Worm (Caenorhabditis elegans): ENCODE data around the gene C35D10.6.

Gene C35D10.6

ce11 chrIII:4905405-4905804, 46.3 kb downstream of the C35D10.6 start, which contains the start of gene F26F4.8:
F26F4.8 (minus strand) TSS chrIII:4905473.
- TF ChIP-seq mep-1 (tag; optimal IDR thresholded peaks at IDR 0.05) (no peak), hif-1 (tag; optimal IDR thresholded peaks at IDR 0.05) (peak in 1 of 2 experiments; percentile 52), saeg-2 (GFP tag; IDR thresholded peaks at IDR 0.05) (no peak), ceh-28 (tag; optimal IDR thresholded peaks at IDR 0.05) (no peak), skn-1 (tag; optimal IDR thresholded peaks at IDR 0.05) (no peak), daf-16 (GFP tag; optimal IDR thresholded peaks at IDR 0.05) (no peak), daf-16 (tag; optimal IDR thresholded peaks at IDR 0.05) (no peak), unc-130 (GFP tag; optimal IDR thresholded peaks at IDR 0.05) (peak; percentile 77), dpl-1 (GFP tag; optimal IDR thresholded peaks at IDR 0.05) (peak; percentile 49), gei-8 (GFP tag; optimal IDR thresholded peaks at IDR 0.05) (no peak), madf-5 (GFP tag; IDR thresholded peaks at IDR 0.05) (no peak), rbr-2 (tag; optimal IDR thresholded peaks at IDR 0.05) (peak; percentile 3), daf-19 (GFP tag; conservative IDR thresholded peaks at IDR 0.05) (no peak), mes-2 (tag; optimal IDR thresholded peaks at IDR 0.05; ENCODE audit: poor library complexity, severe bottlenecking) (peak; percentile 69), nhr-77 (tag; optimal IDR thresholded peaks at IDR 0.05) (no peak), ztf-11 (tag; optimal IDR thresholded peaks at IDR 0.05) (no peak), lsy-2 (tag; optimal IDR thresholded peaks at IDR 0.05) (no peak), lin-38 (GFP tag; IDR thresholded peaks at IDR 0.05) (no peak), ztf-7 (tag; optimal IDR thresholded peaks at IDR 0.05) (no peak), ceh-32 (tag; optimal IDR thresholded peaks at IDR 0.05; ENCODE audit: poor library complexity) (no peak), madf-9 (GFP tag; conservative IDR thresholded peaks at IDR 0.05) (no peak)

DNA sequence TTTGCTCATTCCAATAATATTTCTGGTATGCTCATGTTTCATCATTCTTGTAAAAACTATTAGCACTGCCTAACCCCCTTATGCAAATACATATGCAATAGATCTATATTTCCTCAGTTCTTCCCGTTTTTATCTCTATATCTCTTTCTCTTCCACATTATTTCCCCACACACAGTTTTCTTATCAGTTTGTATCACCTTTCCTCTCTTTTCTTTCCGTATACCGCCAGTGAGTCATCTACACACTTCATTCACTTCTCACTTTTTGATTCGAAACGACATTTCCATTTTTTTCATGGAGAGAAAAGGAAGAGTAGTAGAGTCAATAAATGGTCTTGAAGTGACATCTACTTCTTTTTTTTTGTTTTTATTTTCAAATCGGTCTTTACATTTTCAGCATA, 47.2 kb downstream of the C35D10.6 start:
- TF ChIP-seq spr-3 (GFP tag; optimal IDR thresholded peaks at IDR 0.05) (no peak), zfp-2 (tag; optimal IDR thresholded peaks at IDR 0.05) (no peak), duxl-1 (tag; optimal IDR thresholded peaks at IDR 0.05; ENCODE audit: poor library complexity) (no peak), nhr-41 (GFP tag; IDR thresholded peaks at IDR 0.05) (0 out of 2 replicates have a peak, but pooled peaks have one; percentile 14), Y75B8A.6 (GFP tag; IDR thresholded peaks at IDR 0.05) (no peak), ztf-11 (tag; optimal IDR thresholded peaks at IDR 0.05) (no peak), ZK546.5 (tag; optimal IDR thresholded peaks at IDR 0.05) (no peak), unc-39 (tag; optimal IDR thresholded peaks at IDR 0.05) (no peak), spr-1 (tag; optimal IDR thresholded peaks at IDR 0.05) (no peak), daf-12 (tag; optimal IDR thresholded peaks at IDR 0.05) (no peak), lin-1 (GFP tag; IDR thresholded peaks at IDR 0.05) (no peak), nhr-76 (tag; optimal IDR thresholded peaks at IDR 0.05) (no peak), saeg-2 (GFP tag; IDR thresholded peaks at IDR 0.05) (no peak), ceh-44 (GFP tag; IDR thresholded peaks at IDR 0.05) (no peak), Y48G9A.11 (GFP tag; IDR thresholded peaks at IDR 0.05) (no peak), mxl-3 (GFP tag; optimal IDR thresholded peaks at IDR 0.05) (peak; percentile 25), rbr-2 (tag; optimal IDR thresholded peaks at IDR 0.05) (no peak), nhr-11 (tag; optimal IDR thresholded peaks at IDR 0.05) (no peak), R02D3.7 (tag; optimal IDR thresholded peaks at IDR 0.05) (no peak), tag-97 (GFP tag; IDR thresholded peaks at IDR 0.05) (no peak), fkh-10 (GFP tag; optimal IDR thresholded peaks at IDR 0.05) (no peak), mxl-2 (GFP tag; conservative IDR thresholded peaks at IDR 0.05) (no peak), dmd-9 (GFP tag; IDR thresholded peaks at IDR 0.05) (no peak), mes-2 (tag; optimal IDR thresholded peaks at IDR 0.05; ENCODE audit: poor library complexity, severe bottlenecking) (peak; percentile 22), mdt-29 (GFP tag; IDR thresholded peaks at IDR 0.05) (no peak), snpc-4 (tag; optimal IDR thresholded peaks at IDR 0.05) (no peak), pqm-1 (tag; optimal IDR thresholded peaks at IDR 0.05) (peak; percentile 68), hmg-1.1 (GFP tag; IDR thresholded peaks at IDR 0.05) (no peak), madf-5 (GFP tag; IDR thresholded peaks at IDR 0.05) (no peak), nhr-111 (GFP tag; optimal IDR thresholded peaks at IDR 0.05) (no peak), Y5F2A.4 (GFP tag; optimal IDR thresholded peaks at IDR 0.05) (no peak), F49E8.2 (tag; optimal IDR thresholded peaks at IDR 0.05; ENCODE audit: borderline replicate concordance) (no peak), nhr-48 (tag; optimal IDR thresholded peaks at IDR 0.05) (no peak), mep-1 (tag; optimal IDR thresholded peaks at IDR 0.05) (no peak), hlh-11 (tag; optimal IDR thresholded peaks at IDR 0.05) (no peak), T26A8.4 (GFP tag; IDR thresholded peaks at IDR 0.05) (no peak)

Measured in whole organism, L4 larva.